Fruit fly (Drosophila melanogaster) whole organism, embryonic: ENCODE results near the gene CG42591.
A peak's percentile ranks its signal among the peaks of the same experiment; 100 is the strongest.

Source experiments
- Asciz ChIP-seq: fragments of 200-800 bp; sonication (Bioruptor generic); optimal IDR thresholded peaks from 2 replicates; lab custom pipeline; 2017; ENCODE audit warnings: missing biosample characterization, mild to moderate bottlenecking, missing genetic modification characterization, missing genetic modification reagents
- Bgb ChIP-seq: fragments of 200-800 bp; sonication (Bioruptor generic); IDR thresholded peaks from 2 replicates; pipeline ENCODE4 v1.3.6; 2022; ENCODE audit warnings: missing biosample characterization, missing genetic modification characterization; ENCODE audit not compliant: partially characterized antibody
- CG10543 ChIP-seq: fragments of 200-800 bp; sonication (Bioruptor generic); optimal IDR thresholded peaks from 3 replicates; lab custom pipeline; 2017; ENCODE audit warnings: missing biosample characterization, mild to moderate bottlenecking, missing genetic modification characterization, moderate library complexity
- CG11696 ChIP-seq: fragments of 200-800 bp; sonication (Bioruptor generic); IDR thresholded peaks from 2 replicates; pipeline ENCODE4 v1.3.6; 2022; ENCODE audit warnings: missing biosample characterization, missing genetic modification characterization
- CG12769 ChIP-seq: fragments of 200-800 bp; sonication (Bioruptor generic); optimal IDR thresholded peaks from 2 replicates; lab custom pipeline; 2019; ENCODE audit warnings: missing biosample characterization, mild to moderate bottlenecking, missing genetic modification characterization, moderate library complexity
- CG15011 ChIP-seq: fragments of 200-800 bp; sonication (Bioruptor generic); optimal IDR thresholded peaks from 3 replicates; lab custom pipeline; 2018; ENCODE audit warnings: missing biosample characterization, mild to moderate bottlenecking, missing genetic modification characterization
- CG17912 ChIP-seq: fragments of 200-800 bp; sonication (Bioruptor generic); optimal IDR thresholded peaks from 2 replicates; lab custom pipeline; 2018; ENCODE audit warnings: missing biosample characterization, mild to moderate bottlenecking, missing genetic modification characterization
- CG18262 ChIP-seq: fragments of 200-800 bp; optimal IDR thresholded peaks from 3 replicates; lab custom pipeline; 2019; ENCODE audit warnings: missing biosample characterization, mild to moderate bottlenecking, missing genetic modification characterization, moderate library complexity
- CG18476 ChIP-seq: fragments of 200-800 bp; sonication (Bioruptor generic); optimal IDR thresholded peaks from 2 replicates; lab custom pipeline; 2016; ENCODE audit warnings: missing biosample characterization, mild to moderate bottlenecking, missing genetic modification characterization
- CG31441 ChIP-seq: fragments of 200-800 bp; sonication (Bioruptor generic); IDR thresholded peaks from 2 replicates; pipeline ENCODE4 v1.3.6; 2022; ENCODE audit warnings: missing biosample characterization, missing genetic modification characterization
- CG33213 ChIP-seq: fragments of 200-800 bp; sonication (Bioruptor generic); optimal IDR thresholded peaks from 3 replicates; lab custom pipeline; 2016; ENCODE audit warnings: missing biosample characterization, missing genetic modification characterization
- CG34376 ChIP-seq: fragments of 200-800 bp; sonication (Bioruptor generic); optimal IDR thresholded peaks from 2 replicates; lab custom pipeline; 2018; ENCODE audit warnings: missing biosample characterization, mild to moderate bottlenecking, missing genetic modification characterization
- CG42726 ChIP-seq: fragments of 200-800 bp; sonication (Bioruptor generic); IDR thresholded peaks from 2 replicates; pipeline ENCODE4 v1.3.6; 2022; ENCODE audit warnings: missing biosample characterization, missing genetic modification characterization; ENCODE audit not compliant: partially characterized antibody
- CG4328 ChIP-seq: fragments of 200-800 bp; sonication (Bioruptor generic); optimal IDR thresholded peaks from 3 replicates; lab custom pipeline; 2017; ENCODE audit warnings: missing biosample characterization, missing genetic modification reagents, missing genetic modification characterization
- CG7556 ChIP-seq: fragments of 200-800 bp; sonication (Bioruptor generic); optimal IDR thresholded peaks from 2 replicates; lab custom pipeline; 2017; ENCODE audit warnings: missing biosample characterization, mild to moderate bottlenecking, missing genetic modification characterization
- CG7786 ChIP-seq: fragments of 200-800 bp; sonication (Bioruptor generic); optimal IDR thresholded peaks from 2 replicates; lab custom pipeline; 2016; ENCODE audit warnings: missing biosample characterization, missing genetic modification characterization
- CG8924 ChIP-seq: fragments of 200-800 bp; optimal IDR thresholded peaks from 3 replicates; lab custom pipeline; 2019; ENCODE audit warnings: missing biosample characterization, mild to moderate bottlenecking, missing genetic modification characterization, moderate library complexity
- CrebB ChIP-seq: fragments of 200-800 bp; sonication (Bioruptor generic); optimal IDR thresholded peaks from 3 replicates; lab custom pipeline; 2018; ENCODE audit warnings: missing biosample characterization, mild to moderate bottlenecking, missing genetic modification characterization
- Deaf1 ChIP-seq: fragments of 200-800 bp; optimal IDR thresholded peaks from 3 replicates; lab custom pipeline; 2019; ENCODE audit warnings: missing biosample characterization, mild to moderate bottlenecking, missing genetic modification characterization, moderate library complexity
- Dfd ChIP-seq, 2 experiments: fragments of >200 bp; optimal IDR thresholded peaks; 2 replicates each; lab custom pipeline; 2017; ENCODE audit warnings: missing biosample characterization in 2 of 2, missing genetic modification characterization in 2 of 2
- Doc3 ChIP-seq: fragments of 200-800 bp; sonication (Bioruptor generic); IDR thresholded peaks from 3 replicates; pipeline ENCODE4 v1.3.6; 2022; ENCODE audit warnings: missing biosample characterization, missing genetic modification characterization; ENCODE audit not compliant: partially characterized antibody
- Dref ChIP-seq: fragments of 200-800 bp; sonication (Bioruptor generic); IDR thresholded peaks from 2 replicates; pipeline ENCODE4 v1.3.6; 2022; ENCODE audit warnings: missing biosample characterization, missing genetic modification characterization
- Jarid2 ChIP-seq: fragments of 200-800 bp; sonication (Bioruptor generic); optimal IDR thresholded peaks from 3 replicates; lab custom pipeline; 2017; ENCODE audit warnings: mild to moderate bottlenecking, missing biosample characterization, missing genetic modification reagents, missing genetic modification characterization
- MESR4 ChIP-seq: fragments of 200-800 bp; sonication (Bioruptor generic); optimal IDR thresholded peaks from 2 replicates; lab custom pipeline; 2018; ENCODE audit warnings: missing biosample characterization, mild to moderate bottlenecking, missing genetic modification characterization, moderate library complexity
- NfI ChIP-seq: fragments of 200-800 bp; sonication (Bioruptor generic); optimal IDR thresholded peaks from 3 replicates; lab custom pipeline; 2018; ENCODE audit warnings: missing biosample characterization, mild to moderate bottlenecking, missing genetic modification characterization, moderate library complexity
- Opbp ChIP-seq: fragments of 200-800 bp; sonication (Bioruptor generic); IDR thresholded peaks from 3 replicates; pipeline ENCODE4 v1.3.6; 2022; ENCODE audit warnings: missing biosample characterization, missing genetic modification characterization; ENCODE audit not compliant: partially characterized antibody
- Stat92E ChIP-seq, 3 experiments: fragments of >200 bp in 2 of 3; fragments of 200-800 bp in 1 of 3; sonication (Bioruptor generic) in 1 of 3; optimal IDR thresholded peaks; 2 replicates each; lab custom pipeline; 2017 to 2019; ENCODE audit warnings: missing biosample characterization in 3 of 3, missing genetic modification characterization in 3 of 3, mild to moderate bottlenecking in 1 of 3, moderate library complexity in 1 of 3
- Taf1 ChIP-seq: fragments of 200-800 bp; sonication (Bioruptor generic); IDR thresholded peaks from 2 replicates; pipeline ENCODE4 v1.3.6; 2022; ENCODE audit warnings: missing biosample characterization, missing genetic modification characterization
- Trl ChIP-seq, 3 experiments: fragments of >200 bp in 2 of 3; fragments of 200-800 bp in 1 of 3; sonication (Bioruptor generic) in 1 of 3; optimal IDR thresholded peaks; 2 replicates in 1 of 3; 3 replicates in 2 of 3; lab custom pipeline; 2016 to 2017; ENCODE audit warnings: missing biosample characterization in 1 of 3, missing genetic modification characterization in 1 of 3
- cas ChIP-seq: fragments of 200-800 bp; sonication (Bioruptor generic); IDR thresholded peaks from 2 replicates; pipeline ENCODE4 v1.3.6; 2022; ENCODE audit warnings: missing biosample characterization, missing genetic modification characterization
- dati ChIP-seq: fragments of 200-800 bp; sonication (Bioruptor generic); IDR thresholded peaks from 2 replicates; pipeline ENCODE4 v1.3.6; 2022; ENCODE audit warnings: missing biosample characterization, missing genetic modification characterization
- dm ChIP-seq: fragments of 200-800 bp; sonication (Bioruptor generic); optimal IDR thresholded peaks from 3 replicates; lab custom pipeline; 2016; ENCODE audit warnings: missing biosample characterization, missing genetic modification characterization
- eve ChIP-seq, 2 experiments: fragments of >200 bp; optimal IDR thresholded peaks; 2 replicates each; lab custom pipeline; 2017; ENCODE audit warnings: missing biosample characterization in 2 of 2, missing genetic modification characterization in 2 of 2
- gce ChIP-seq: fragments of 200-800 bp; sonication (Bioruptor generic); IDR thresholded peaks from 3 replicates; pipeline ENCODE4 v1.3.6; 2022; ENCODE audit warnings: missing biosample characterization, missing genetic modification characterization
- kni ChIP-seq: fragments of 200-800 bp; sonication (Bioruptor generic); optimal IDR thresholded peaks from 3 replicates; lab custom pipeline; 2017; ENCODE audit warnings: mild to moderate bottlenecking, missing biosample characterization, missing genetic modification reagents, missing genetic modification characterization
- lmd ChIP-seq: fragments of 200-800 bp; sonication (Bioruptor generic); IDR thresholded peaks from 2 replicates; pipeline ENCODE4 v1.3.6; 2022; ENCODE audit warnings: missing biosample characterization, missing genetic modification characterization
- mld ChIP-seq: fragments of 200-800 bp; sonication (Bioruptor generic); IDR thresholded peaks from 3 replicates; pipeline ENCODE4 v1.3.6; 2022; ENCODE audit warnings: missing biosample characterization, missing genetic modification characterization; ENCODE audit not compliant: partially characterized antibody
- nom ChIP-seq: fragments of 200-800 bp; sonication (Bioruptor generic); optimal IDR thresholded peaks from 2 replicates; lab custom pipeline; 2017; ENCODE audit warnings: missing biosample characterization, missing genetic modification characterization, mild to moderate bottlenecking, moderate library complexity, missing genetic modification reagents
- pum ChIP-seq: fragments of 200-800 bp; sonication (Bioruptor generic); optimal IDR thresholded peaks from 2 replicates; lab custom pipeline; 2016; ENCODE audit warnings: missing biosample characterization, missing genetic modification characterization
- ranshi ChIP-seq: fragments of 200-800 bp; sonication (Bioruptor generic); IDR thresholded peaks from 2 replicates; pipeline ENCODE4 v1.3.6; 2022; ENCODE audit warnings: missing biosample characterization, missing genetic modification characterization
- row ChIP-seq: fragments of 200-800 bp; sonication (Bioruptor generic); IDR thresholded peaks from 3 replicates; pipeline ENCODE4 v1.3.6; 2022; ENCODE audit warnings: missing biosample characterization, missing genetic modification characterization
- sd ChIP-seq: fragments of 200-800 bp; sonication (Bioruptor generic); optimal IDR thresholded peaks from 3 replicates; lab custom pipeline; 2018; ENCODE audit warnings: missing biosample characterization, mild to moderate bottlenecking, missing genetic modification characterization, moderate library complexity
- sima ChIP-seq: fragments of 200-800 bp; sonication (Bioruptor generic); optimal IDR thresholded peaks from 2 replicates; lab custom pipeline; 2016; ENCODE audit warnings: missing biosample characterization, missing genetic modification characterization
- slbo ChIP-seq: fragments of 200-800 bp; sonication (Bioruptor generic); IDR thresholded peaks from 2 replicates; pipeline ENCODE4 v1.3.6; 2022; ENCODE audit warnings: missing biosample characterization, missing genetic modification characterization
- ttk ChIP-seq: fragments of 200-800 bp; sonication (Bioruptor generic); IDR thresholded peaks from 2 replicates; pipeline ENCODE4 v2.1.2; 2022; ENCODE audit warnings: missing biosample characterization, missing genetic modification characterization
- wor ChIP-seq: fragments of 200-800 bp; sonication (Bioruptor generic); IDR thresholded peaks from 2 replicates; pipeline ENCODE4 v1.3.6; 2022; ENCODE audit warnings: missing biosample characterization, missing genetic modification characterization
- zen ChIP-seq: fragments of 200-800 bp; sonication (Bioruptor generic); optimal IDR thresholded peaks from 3 replicates; lab custom pipeline; 2018; ENCODE audit warnings: missing biosample characterization, mild to moderate bottlenecking, missing genetic modification characterization, moderate library complexity
- zfh2 ChIP-seq: fragments of 200-800 bp; sonication (Bioruptor generic); optimal IDR thresholded peaks from 2 replicates; lab custom pipeline; 2016; ENCODE audit warnings: missing biosample characterization, missing genetic modification characterization

CG42591 gene

DNA sequence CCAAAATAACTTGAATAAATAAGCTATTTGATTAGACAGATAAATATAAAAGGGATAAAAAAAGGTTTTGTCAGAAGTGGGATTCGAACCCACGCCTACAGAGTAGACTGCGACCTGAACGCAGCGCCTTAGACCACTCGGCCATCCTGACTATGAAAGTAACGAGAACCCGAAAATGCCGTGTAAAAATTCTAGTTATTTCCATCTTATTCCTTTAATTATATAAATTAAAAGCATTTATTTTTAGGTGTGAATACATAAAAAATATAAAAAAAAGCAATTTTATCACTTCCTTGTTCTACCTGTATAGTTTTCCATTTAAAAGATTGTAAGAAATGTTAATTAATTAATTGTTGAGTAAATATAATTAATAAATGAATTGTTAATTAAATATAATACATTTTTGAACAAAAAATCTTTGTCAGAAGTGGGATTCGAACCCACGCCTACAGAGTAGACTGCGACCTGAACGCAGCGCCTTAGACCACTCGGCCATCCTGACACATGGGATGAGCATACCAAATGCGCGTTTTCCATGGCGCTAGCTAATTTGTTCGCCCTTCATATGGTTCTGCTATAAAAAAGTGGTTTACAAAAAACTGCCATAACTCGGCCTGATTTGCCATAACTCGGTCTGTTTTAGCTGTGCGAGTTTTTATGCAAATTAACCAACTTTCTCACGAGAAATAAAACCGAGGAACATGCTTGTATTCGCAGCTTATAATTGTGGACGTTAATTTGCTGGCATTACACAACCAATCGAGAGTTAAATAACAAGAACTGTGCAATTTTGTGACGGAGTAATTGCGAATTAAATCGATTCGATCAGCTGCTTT lies 4.0 kb downstream of the CG42591 start (continued):
- peak; percentile 17 for TF ChIP-seq zen (tag; lab: Kevin White, UChicago)
- TF ChIP-seq CG12769 (tag; lab: Kevin White, UChicago), result no peak
- TF ChIP-seq CG11696 (GFP tag; lab: Robert Waterston, UW), result no peak
- TF ChIP-seq cas, result no peak
- TF ChIP-seq CG17912 (GFP tag; lab: Kevin White, UChicago), result no peak
- TF ChIP-seq Deaf1 (tag; lab: Kevin White, UChicago), result no peak
- peak; percentile 55 for TF ChIP-seq CG8924 (tag; lab: Kevin White, UChicago)
- no peak for TF ChIP-seq CG33213 (GFP tag; lab: Kevin White, UChicago)
- TF ChIP-seq row, result no peak
- no peak for TF ChIP-seq sima (GFP tag; lab: Kevin White, UChicago)
- TF ChIP-seq sd, result peak; percentile 13
- no peak for TF ChIP-seq CG18476
- no peak for TF ChIP-seq CG7786 (GFP tag; lab: Kevin White, UChicago)
- no peak for TF ChIP-seq MESR4 (GFP tag; lab: Kevin White, UChicago)
- peak; percentile 93 for TF ChIP-seq Opbp
- TF ChIP-seq CG42726, result peak; percentile 93
- peak in 1 of 3 experiments; percentile 72 for TF ChIP-seq Stat92E (GFP tag; optimal IDR thresholded peaks at IDR 0.05; lab: Kevin White, UChicago)
- no peak for TF ChIP-seq CG10543
- TF ChIP-seq CG31441, result no peak; the same call in 1 of the 2 replicates
- no peak for TF ChIP-seq lmd
- no peak for TF ChIP-seq slbo (GFP tag; lab: Robert Waterston, UW)
- peak; percentile 70 for TF ChIP-seq nom (GFP tag; lab: Kevin White, UChicago)
- TF ChIP-seq Taf1 (GFP tag; lab: Robert Waterston, UW), result no peak
- no peak for TF ChIP-seq ranshi (GFP tag; lab: Robert Waterston, UW)
- TF ChIP-seq wor, result no peak
- no peak for TF ChIP-seq CG34376
- TF ChIP-seq gce, result no peak; the same call in 2 of the 3 replicates
- peak; percentile 27 for TF ChIP-seq CG18262
- no peak for TF ChIP-seq CrebB (tag; lab: Kevin White, UChicago)
- no peak for TF ChIP-seq Dref (GFP tag; lab: Robert Waterston, UW)
- peak in 1 of 2 experiments; percentile 77 for TF ChIP-seq eve (GFP tag; optimal IDR thresholded peaks at IDR 0.05; lab: Kevin White, UChicago)
- TF ChIP-seq Asciz (GFP tag; lab: Kevin White, UChicago), result peak; percentile 41
- no peak for TF ChIP-seq Dfd (GFP tag; optimal IDR thresholded peaks at IDR 0.05; lab: Kevin White, UChicago)
- no peak for TF ChIP-seq ttk (GFP tag; lab: Robert Waterston, UW)
- no peak for TF ChIP-seq pum (GFP tag; lab: Kevin White, UChicago)
- TF ChIP-seq Trl (optimal IDR thresholded peaks at IDR 0.05; lab: Kevin White, UChicago), result no peak
- TF ChIP-seq Trl (GFP tag; optimal IDR thresholded peaks at IDR 0.05; lab: Kevin White, UChicago), result no peak
- TF ChIP-seq zfh2 (GFP tag; lab: Kevin White, UChicago), result no peak
- TF ChIP-seq kni (GFP tag; lab: Kevin White, UChicago), result peak; percentile 40
- peak; percentile 36; the same call in 1 of the 3 replicates for TF ChIP-seq Doc3
- peak; percentile 90 for TF ChIP-seq mld (GFP tag; lab: Robert Waterston, UW)
- TF ChIP-seq Jarid2 (GFP tag; lab: Kevin White, UChicago), result no peak
- no peak for TF ChIP-seq CG7556 (GFP tag; lab: Kevin White, UChicago)
- no peak for TF ChIP-seq dati (GFP tag; lab: Robert Waterston, UW)
- no peak for TF ChIP-seq CG4328 (GFP tag; lab: Kevin White, UChicago)
- TF ChIP-seq Bgb (GFP tag; lab: Robert Waterston, UW), result peak; percentile 89
- TF ChIP-seq NfI (GFP tag; lab: Kevin White, UChicago), result no peak
- no peak for TF ChIP-seq dm (GFP tag; lab: Kevin White, UChicago)
- no peak for TF ChIP-seq CG15011 (GFP tag; lab: Kevin White, UChicago)
